Worm (Caenorhabditis elegans): Measurements from ENCODE around the gene panl-3.

panl-3 gene

DNA sequence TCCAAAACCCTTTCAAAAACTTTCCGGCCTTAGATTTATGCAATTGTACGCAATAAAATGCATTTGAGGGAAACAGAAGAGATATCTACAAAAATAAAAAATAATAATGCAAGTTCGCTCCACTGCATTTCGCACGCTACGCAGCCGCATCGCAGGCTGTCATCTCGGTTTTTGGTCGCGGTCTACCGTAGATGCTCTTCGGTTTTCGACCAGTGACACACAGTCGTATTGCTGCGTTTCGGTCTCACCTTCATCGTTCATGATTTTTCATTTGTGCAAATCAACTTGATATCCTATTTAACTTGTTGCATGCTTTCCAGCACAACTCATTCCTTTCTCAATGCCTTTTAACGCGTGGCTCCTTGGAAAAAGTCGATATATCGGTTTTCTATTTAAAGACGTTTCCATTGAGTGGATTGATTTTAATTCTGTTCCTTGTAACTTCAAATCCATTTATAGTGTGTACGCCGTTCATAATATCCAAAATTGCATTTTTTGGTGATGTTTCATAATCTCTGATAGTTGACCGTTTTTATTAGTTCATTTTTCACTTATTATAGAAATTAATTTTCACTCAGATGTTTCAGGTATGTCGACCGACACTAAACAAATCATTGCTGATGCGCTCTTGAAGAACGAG is 38.1 kb upstream of the panl-3 start, which contains the start of gene vha-1 (continued):
- TF ChIP-seq snpc-4 (tag; optimal IDR thresholded peaks at IDR 0.05) = peak; percentile 70
- TF ChIP-seq elt-3 (tag; optimal IDR thresholded peaks at IDR 0.05) = peak in 2 of 3 experiments; percentile 23 to 46
- peak; percentile 74 for TF ChIP-seq ama-1 (optimal IDR thresholded peaks at IDR 0.05)

- no peak for TF ChIP-seq R02D3.7 (tag; optimal IDR thresholded peaks at IDR 0.05)
- no peak for TF ChIP-seq fos-1 (tag; optimal IDR thresholded peaks at IDR 0.05)
- TF ChIP-seq elt-2 (tag; optimal IDR thresholded peaks at IDR 0.05) = peak; percentile 15
- TF ChIP-seq ama-1 (optimal IDR thresholded peaks at IDR 0.05) = peak; percentile 75
- no peak for TF ChIP-seq ceh-9 (tag; optimal IDR thresholded peaks at IDR 0.05)
- TF ChIP-seq nhr-43 (tag; optimal IDR thresholded peaks at IDR 0.05; ENCODE audit: poor library complexity, severe bottlenecking) = peak; percentile 37
Measured at ce11 chrIII:9782011-9782436, 36.8 kb upstream of the panl-3 start, which contains the start of gene vha-2. TSS of gene vha-2 (plus strand) at chrIII:9782164.

DNA sequence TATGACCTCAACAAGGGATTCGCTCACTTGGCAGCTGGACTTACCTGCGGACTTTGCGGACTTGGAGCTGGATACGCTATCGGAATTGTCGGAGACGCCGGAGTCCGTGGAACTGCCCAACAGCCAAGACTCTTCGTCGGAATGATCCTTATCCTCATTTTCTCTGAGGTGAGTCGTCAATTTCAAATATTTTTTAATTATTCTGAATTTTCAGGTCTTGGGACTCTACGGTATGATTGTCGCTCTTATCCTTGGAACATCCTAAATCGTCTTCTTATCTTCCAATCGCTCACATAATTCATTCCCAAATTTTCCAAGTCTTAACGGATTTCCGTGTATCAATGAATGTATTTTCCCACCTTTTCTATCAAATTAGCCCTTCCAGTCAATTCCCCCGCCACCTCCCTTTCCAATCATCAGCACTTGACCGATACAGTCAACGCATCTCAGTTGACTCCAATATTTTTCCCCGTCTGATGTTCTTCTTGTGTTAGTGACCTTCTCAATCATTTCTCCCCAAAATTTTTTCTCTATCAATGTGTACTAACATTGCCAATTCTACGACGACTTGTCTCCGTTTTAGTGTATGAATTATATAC is 36.3 kb upstream of the panl-3 start, which contains the start of gene R10E11.6:
Gene R10E11.6 (plus strand): TSS at position 524 of the 599 bp plus-strand sequence.
- no peak for TF ChIP-seq nfya-1 (tag; optimal IDR thresholded peaks at IDR 0.05; ENCODE audit: insufficient read depth)
- TF ChIP-seq ama-1 (optimal IDR thresholded peaks at IDR 0.05) = no peak

- TF ChIP-seq ZK546.5 (tag; optimal IDR thresholded peaks at IDR 0.05) (no peak), ceh-28 (tag; optimal IDR thresholded peaks at IDR 0.05) (peak; percentile 22), ztf-11 (tag; optimal IDR thresholded peaks at IDR 0.05) (no peak), egl-5 (tag; optimal IDR thresholded peaks at IDR 0.05) (no peak), elt-1 (tag; optimal IDR thresholded peaks at IDR 0.05) (no peak), elt-2 (tag; optimal IDR thresholded peaks at IDR 0.05) (peak; percentile 24), fkh-2 (tag; optimal IDR thresholded peaks at IDR 0.05) (no peak), ceh-9 (tag; optimal IDR thresholded peaks at IDR 0.05) (no peak), lsy-12 (tag; optimal IDR thresholded peaks at IDR 0.05) (peak; percentile 63), mdl-1 (tag; optimal IDR thresholded peaks at IDR 0.05) (no peak), nhr-76 (tag; optimal IDR thresholded peaks at IDR 0.05) (no peak), nhr-67 (tag; optimal IDR thresholded peaks at IDR 0.05) (no peak), nhr-237 (tag; optimal IDR thresholded peaks at IDR 0.05) (no peak), nhr-11 (tag; optimal IDR thresholded peaks at IDR 0.05) (no peak), daf-12 (tag; optimal IDR thresholded peaks at IDR 0.05) (no peak), fos-1 (tag; optimal IDR thresholded peaks at IDR 0.05) (no peak), hmg-11 (tag; optimal IDR thresholded peaks at IDR 0.05) (no peak), lin-15B (tag; optimal IDR thresholded peaks at IDR 0.05) (no peak), ceh-82 (tag; optimal IDR thresholded peaks at IDR 0.05) (peak; percentile 8), nhr-12 (tag; optimal IDR thresholded peaks at IDR 0.05) (no peak), pqm-1 (tag; optimal IDR thresholded peaks at IDR 0.05) (no peak), pha-4 (tag; optimal IDR thresholded peaks at IDR 0.05) (no peak), aly-2 (tag; optimal IDR thresholded peaks at IDR 0.05) (peak; percentile 65), ceh-16 (tag; optimal IDR thresholded peaks at IDR 0.05) (no peak), ama-1 (optimal IDR thresholded peaks at IDR 0.05) (no peak), zag-1 (tag; optimal IDR thresholded peaks at IDR 0.05) (no peak), sea-2 (GFP tag; optimal IDR thresholded peaks at IDR 0.05) (no peak), fkh-10 (GFP tag; optimal IDR thresholded peaks at IDR 0.05) (no peak), skn-1 (tag; optimal IDR thresholded peaks at IDR 0.05) (no peak), lin-39 (tag; optimal IDR thresholded peaks at IDR 0.05) (no peak), nhr-43 (tag; optimal IDR thresholded peaks at IDR 0.05; ENCODE audit: poor library complexity, severe bottlenecking) (peak; percentile 33), elt-3 (tag; optimal IDR thresholded peaks at IDR 0.05) (no peak), nhr-28 (tag; optimal IDR thresholded peaks at IDR 0.05) (no peak), nhr-25 (tag; optimal IDR thresholded peaks at IDR 0.05) (no peak), jun-1 (tag; optimal IDR thresholded peaks at IDR 0.05) (peak; percentile 23), snpc-4 (tag; optimal IDR thresholded peaks at IDR 0.05) (no peak), eor-1 (tag; optimal IDR thresholded peaks at IDR 0.05) (no peak), nfya-1 (tag; optimal IDR thresholded peaks at IDR 0.05; ENCODE audit: insufficient read depth) (no peak), nhr-77 (tag; optimal IDR thresholded peaks at IDR 0.05) (peak; percentile 27), ztf-4 (tag; optimal IDR thresholded peaks at IDR 0.05) (no peak), nhr-23 (tag; optimal IDR thresholded peaks at IDR 0.05) (peak; percentile 21), unc-62 (GFP tag; optimal IDR thresholded peaks at IDR 0.05) (no peak), mml-1 (tag; optimal IDR thresholded peaks at IDR 0.05) (no peak), unc-39 (tag; optimal IDR thresholded peaks at IDR 0.05) (no peak)
Measured at ce11 chrIII:9783133-9783590, 35.7 kb upstream of the panl-3 start.

Measured in whole organism, L3 larva.